Worm (Caenorhabditis elegans) whole organism, midembryonic: ENCODE data around the gene Y62H9A.3.

Experiments
- med-1 ChIP-seq: sonication (generic microtip); optimal IDR thresholded peaks from 2 replicates; lab custom pipeline; 2017; ENCODE audit warnings: missing genetic modification characterization, mild to moderate bottlenecking, missing compliant biosample characterization, antibody characterized with exemption, missing genetic modification reagents; ENCODE audit not compliant: insufficient read depth
- tab-1 ChIP-seq: fragments of 200-800 bp; sonication (Bioruptor generic); IDR thresholded peaks from 2 replicates; pipeline ENCODE4 v1.3.6; 2022; ENCODE audit warnings: missing genetic modification characterization, missing compliant biosample characterization
- ztf-23 ChIP-seq: fragments of 200-800 bp; sonication (Bioruptor generic); IDR thresholded peaks from 2 replicates; pipeline ENCODE4 v1.3.6; 2022; ENCODE audit warnings: missing genetic modification reagents, missing genetic modification characterization, missing compliant biosample characterization
- ztf-29 ChIP-seq: fragments of 200-800 bp; sonication (Bioruptor generic); IDR thresholded peaks from 2 replicates; pipeline ENCODE4 v1.3.6; 2022; ENCODE audit warnings: missing genetic modification reagents, missing genetic modification characterization, missing compliant biosample characterization

DNA sequence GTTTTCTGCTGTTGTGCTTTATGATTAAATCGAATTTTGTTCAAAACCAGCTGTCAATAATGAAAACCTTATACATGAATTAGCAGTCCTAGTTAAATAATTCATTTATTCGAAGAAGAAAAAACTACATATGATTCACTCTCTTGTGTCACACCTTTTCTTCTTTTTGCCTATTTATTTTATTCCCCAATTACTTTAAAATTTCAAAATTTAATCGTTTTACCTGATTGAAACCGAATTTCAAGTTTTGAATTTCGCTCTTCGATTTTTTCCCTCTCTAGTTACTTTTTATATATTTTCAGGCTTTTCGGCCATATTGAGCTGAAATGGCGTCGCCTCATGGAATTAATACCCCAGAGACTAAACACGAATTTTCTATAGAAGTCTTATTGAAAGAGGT lies 27.3 kb downstream of the Y62H9A.3 start, which contains the start of gene xtr-1:
- TF ChIP-seq med-1 (GFP tag; lab: Kevin White, UChicago) (no peak), ztf-29 (no peak), ztf-23 (GFP tag; lab: Robert Waterston, UW) (no peak), tab-1 (no peak)
